Worm (Caenorhabditis elegans): Measurements from ENCODE around the gene F41E6.1.

The F41E6.1 gene

ce11 chrV:8641266-8641665, 18.9 kb downstream of the F41E6.1 start, which contains the start of gene F28A12.3:
TSS of gene F28A12.3 (minus strand) at chrV:8641366.
- TF ChIP-seq nhr-23 (tag; optimal IDR thresholded peaks at IDR 0.05) = no peak
- no peak for TF ChIP-seq tbx-2 (tag; optimal IDR thresholded peaks at IDR 0.05)
- TF ChIP-seq hmg-11 (tag; optimal IDR thresholded peaks at IDR 0.05) = no peak
- no peak for TF ChIP-seq nfya-1 (tag; optimal IDR thresholded peaks at IDR 0.05; ENCODE audit: insufficient read depth)
- no peak for TF ChIP-seq lin-39 (tag; optimal IDR thresholded peaks at IDR 0.05)
- TF ChIP-seq nhr-11 (tag; optimal IDR thresholded peaks at IDR 0.05) = no peak
- TF ChIP-seq fkh-10 (GFP tag; optimal IDR thresholded peaks at IDR 0.05) = no peak

- TF ChIP-seq jun-1 (tag; optimal IDR thresholded peaks at IDR 0.05) (no peak), elt-2 (tag; optimal IDR thresholded peaks at IDR 0.05) (peak; percentile 17)
These were observed 20.7 kb downstream of the F41E6.1 start, which contains the start of gene asp-13 for ce11 chrV:8643093-8643492. TSS of gene asp-13 (minus strand) at chrV:8643193.

- TF ChIP-seq eor-1 (tag; optimal IDR thresholded peaks at IDR 0.05) (no peak), mdl-1 (tag; optimal IDR thresholded peaks at IDR 0.05) (no peak), ztf-11 (tag; optimal IDR thresholded peaks at IDR 0.05) (no peak), aly-2 (tag; optimal IDR thresholded peaks at IDR 0.05) (no peak), unc-62 (GFP tag; optimal IDR thresholded peaks at IDR 0.05) (no peak), egl-27 (tag; optimal IDR thresholded peaks at IDR 0.05) (no peak), ceh-82 (tag; optimal IDR thresholded peaks at IDR 0.05) (no peak), pha-4 (tag; optimal IDR thresholded peaks at IDR 0.05) (peak; percentile 42), nhr-11 (tag; optimal IDR thresholded peaks at IDR 0.05) (no peak), ceh-9 (tag; optimal IDR thresholded peaks at IDR 0.05) (no peak), nhr-77 (tag; optimal IDR thresholded peaks at IDR 0.05) (no peak), pqm-1 (tag; optimal IDR thresholded peaks at IDR 0.05) (peak; percentile 99), fos-1 (tag; optimal IDR thresholded peaks at IDR 0.05) (no peak), elt-1 (tag; optimal IDR thresholded peaks at IDR 0.05) (no peak), lin-15B (tag; optimal IDR thresholded peaks at IDR 0.05) (no peak), nhr-76 (tag; optimal IDR thresholded peaks at IDR 0.05) (no peak), nhr-23 (tag; optimal IDR thresholded peaks at IDR 0.05) (no peak), elt-3 (tag; optimal IDR thresholded peaks at IDR 0.05) (no peak), snpc-4 (tag; optimal IDR thresholded peaks at IDR 0.05) (no peak), ceh-28 (tag; optimal IDR thresholded peaks at IDR 0.05) (no peak), sea-2 (GFP tag; optimal IDR thresholded peaks at IDR 0.05) (no peak), nfya-1 (tag; optimal IDR thresholded peaks at IDR 0.05; ENCODE audit: insufficient read depth) (no peak), ZK546.5 (tag; optimal IDR thresholded peaks at IDR 0.05) (no peak), zag-1 (tag; optimal IDR thresholded peaks at IDR 0.05) (no peak), nhr-12 (tag; optimal IDR thresholded peaks at IDR 0.05) (no peak), fkh-2 (tag; optimal IDR thresholded peaks at IDR 0.05) (no peak), nhr-67 (tag; optimal IDR thresholded peaks at IDR 0.05) (no peak), elt-2 (tag; optimal IDR thresholded peaks at IDR 0.05) (peak; percentile 98), jun-1 (tag; optimal IDR thresholded peaks at IDR 0.05) (peak; percentile 11), daf-12 (tag; optimal IDR thresholded peaks at IDR 0.05) (no peak), ama-1 (optimal IDR thresholded peaks at IDR 0.05) (no peak)
These were observed 25.8 kb downstream of the F41E6.1 start for ce11 chrV:8648251-8648650.

ce11 chrV:8650365-8650764, 28.0 kb downstream of the F41E6.1 start:
- no peak for TF ChIP-seq pha-4 (tag; optimal IDR thresholded peaks at IDR 0.05)
- TF ChIP-seq unc-39 (tag; optimal IDR thresholded peaks at IDR 0.05) = no peak
- TF ChIP-seq daf-12 (tag; optimal IDR thresholded peaks at IDR 0.05) = no peak
- no peak for TF ChIP-seq jun-1 (tag; optimal IDR thresholded peaks at IDR 0.05)
- no peak for TF ChIP-seq ceh-82 (tag; optimal IDR thresholded peaks at IDR 0.05)
- TF ChIP-seq fkh-2 (tag; optimal IDR thresholded peaks at IDR 0.05) = no peak
- TF ChIP-seq egl-5 (tag; optimal IDR thresholded peaks at IDR 0.05) = no peak
- no peak for TF ChIP-seq elt-3 (tag; optimal IDR thresholded peaks at IDR 0.05)
- no peak for TF ChIP-seq sea-2 (GFP tag; optimal IDR thresholded peaks at IDR 0.05)
- no peak for TF ChIP-seq nhr-76 (tag; optimal IDR thresholded peaks at IDR 0.05)
- no peak for TF ChIP-seq tbx-2 (tag; optimal IDR thresholded peaks at IDR 0.05)
- no peak for TF ChIP-seq nhr-23 (tag; optimal IDR thresholded peaks at IDR 0.05)
- TF ChIP-seq lin-15B (tag; optimal IDR thresholded peaks at IDR 0.05) = no peak
- TF ChIP-seq zag-1 (tag; optimal IDR thresholded peaks at IDR 0.05) = no peak
- no peak for TF ChIP-seq nhr-11 (tag; optimal IDR thresholded peaks at IDR 0.05)

Measured in whole organism, L3 larva.